Worm (Caenorhabditis elegans) whole organism, early embryonic: ENCODE results near the gene grwd-1.

Experiments
- B0310.2 ChIP-seq: sonication (generic microtip); optimal IDR thresholded peaks from 2 replicates; lab custom pipeline; 2016; ENCODE audit warnings: mild to moderate bottlenecking, missing genetic modification characterization, missing compliant biosample characterization
- F13C5.2 ChIP-seq: sonication (generic microtip); optimal IDR thresholded peaks from 2 replicates; lab custom pipeline; 2017; ENCODE audit warnings: mild to moderate bottlenecking, missing genetic modification characterization, inconsistent platforms, missing compliant biosample characterization
- aly-1 ChIP-seq: sonication (generic microtip); optimal IDR thresholded peaks from 2 replicates; lab custom pipeline; 2016; ENCODE audit warnings: missing genetic modification characterization, missing compliant biosample characterization
- ama-1 ChIP-seq: fragments of 150-350 bp; optimal IDR thresholded peaks from 2 replicates; lab custom pipeline; 2014
- ceh-13 ChIP-seq: fragments of 200-800 bp; sonication (Bioruptor generic); optimal IDR thresholded peaks from 2 replicates; lab custom pipeline; 2018; ENCODE audit warnings: mild to moderate bottlenecking, missing genetic modification characterization, missing compliant biosample characterization
- ceh-36 ChIP-seq: sonication (generic microtip); optimal IDR thresholded peaks from 2 replicates; lab custom pipeline; 2016; ENCODE audit warnings: missing genetic modification characterization, inconsistent platforms, missing compliant biosample characterization
- ets-7 ChIP-seq: sonication (generic microtip); optimal IDR thresholded peaks from 2 replicates; lab custom pipeline; 2016; ENCODE audit warnings: missing genotype, missing genetic modification characterization, missing compliant biosample characterization
- flt-1 ChIP-seq: fragments of 200-800 bp; sonication (Bioruptor generic); IDR thresholded peaks from 2 replicates; pipeline ENCODE4 v1.3.6; 2022; ENCODE audit warnings: missing genetic modification characterization, missing compliant biosample characterization
- hmbx-1 ChIP-seq: sonication (generic microtip); optimal IDR thresholded peaks from 2 replicates; lab custom pipeline; 2016; ENCODE audit warnings: mild to moderate bottlenecking, missing genetic modification characterization, missing compliant biosample characterization
- hmg-4 ChIP-seq: fragments of 200-800 bp; sonication (Bioruptor generic); optimal IDR thresholded peaks from 2 replicates; lab custom pipeline; 2018; ENCODE audit warnings: mild to moderate bottlenecking, missing genetic modification characterization, missing compliant biosample characterization
- hnd-1 ChIP-seq: sonication (generic microtip); optimal IDR thresholded peaks from 2 replicates; lab custom pipeline; 2016; ENCODE audit warnings: missing genetic modification characterization, missing compliant biosample characterization
- pes-1 ChIP-seq: fragments of 200-800 bp; sonication (Bioruptor generic); IDR thresholded peaks from 2 replicates; pipeline ENCODE4 v1.3.6; 2022; ENCODE audit warnings: missing genetic modification reagents, missing genetic modification characterization, missing compliant biosample characterization
- scrt-1 ChIP-seq: fragments of 200-800 bp; sonication (Bioruptor generic); IDR thresholded peaks from 2 replicates; pipeline ENCODE4 v1.3.6; 2022; ENCODE audit warnings: missing genetic modification characterization, missing compliant biosample characterization
- sea-1 ChIP-seq: fragments of 200-800 bp; sonication (Bioruptor generic); conservative IDR thresholded peaks from 2 replicates; pipeline ENCODE4 v1.3.6; 2022; ENCODE audit warnings: missing genetic modification characterization, missing compliant biosample characterization
- tbx-11 ChIP-seq: fragments of 200-800 bp; sonication (Bioruptor generic); IDR thresholded peaks from 2 replicates; pipeline ENCODE4 v1.3.6; 2022; ENCODE audit warnings: missing genetic modification characterization, missing compliant biosample characterization
- tbx-37 ChIP-seq: fragments of 200-800 bp; sonication (Bioruptor generic); conservative IDR thresholded peaks from 2 replicates; pipeline ENCODE4 v1.3.6; 2022; ENCODE audit warnings: missing genetic modification reagents, missing genetic modification characterization, missing compliant biosample characterization
- tra-4 ChIP-seq: sonication (generic microtip); optimal IDR thresholded peaks from 2 replicates; lab custom pipeline; 2017; ENCODE audit warnings: missing genetic modification characterization, missing compliant biosample characterization

grwd-1 gene

DNA sequence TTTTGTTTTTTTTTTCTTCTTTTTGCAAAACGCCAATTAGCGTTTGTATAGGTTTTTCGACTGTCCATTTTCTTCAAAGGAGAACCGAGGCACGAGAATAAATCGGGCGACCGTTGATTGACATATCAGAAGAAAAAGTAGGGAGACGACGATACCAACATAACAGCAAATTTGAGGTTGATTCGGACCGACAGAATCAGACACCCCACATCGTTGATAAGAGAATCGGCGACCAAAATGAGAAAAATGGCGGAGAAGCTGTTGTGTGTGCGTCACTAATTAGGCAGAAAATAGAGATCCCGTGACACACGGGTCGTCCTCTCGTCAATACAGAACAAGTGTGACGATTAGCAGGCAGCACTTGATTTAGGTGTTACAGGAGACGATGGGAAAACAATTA, 11.3 kb upstream of the grwd-1 start:
- TF ChIP-seq hmbx-1 (no peak), flt-1 (GFP tag; lab: Robert Waterston, UW) (no peak), tbx-37 (no peak), F13C5.2 (tag; lab: Kevin White, UChicago) (no peak), ceh-13 (GFP tag; lab: Kevin White, UChicago) (no peak), ets-7 (tag; lab: Kevin White, UChicago) (no peak), tbx-11 (no peak), ama-1 (no peak), hnd-1 (tag; lab: Kevin White, UChicago) (no peak), scrt-1 (GFP tag; lab: Robert Waterston, UW) (no peak), sea-1 (GFP tag; lab: Robert Waterston, UW) (no peak), tra-4 (tag; lab: Kevin White, UChicago) (no peak), B0310.2 (tag; lab: Kevin White, UChicago) (no peak), pes-1 (no peak), aly-1 (tag; lab: Kevin White, UChicago) (no peak), hmg-4 (GFP tag; lab: Kevin White, UChicago) (no peak), ceh-36 (tag; lab: Kevin White, UChicago) (no peak)

DNA sequence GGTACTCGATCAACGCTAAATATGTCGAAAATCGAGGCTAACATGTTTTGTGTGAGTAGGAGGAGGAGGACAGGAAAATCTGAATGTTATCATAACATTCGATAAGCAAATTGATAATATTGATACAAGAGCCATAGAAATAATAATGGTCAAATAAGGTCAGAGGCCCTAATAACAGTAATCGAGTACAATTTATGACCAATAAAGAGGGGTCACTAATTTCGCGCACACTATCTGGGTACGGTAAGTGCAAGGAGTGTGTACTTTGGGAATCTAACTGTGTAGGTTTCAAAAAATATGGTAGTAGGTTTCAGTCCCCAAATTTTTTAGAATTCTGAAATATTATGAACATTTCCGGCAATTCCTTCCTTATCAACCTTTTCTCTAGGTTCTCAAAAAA, 9.7 kb upstream of the grwd-1 start:
- no peak for TF ChIP-seq F13C5.2 (tag; lab: Kevin White, UChicago)
- TF ChIP-seq tra-4 (tag; lab: Kevin White, UChicago), result no peak
- TF ChIP-seq hmbx-1, result no peak
- no peak for TF ChIP-seq ceh-36 (tag; lab: Kevin White, UChicago)
- TF ChIP-seq flt-1 (GFP tag; lab: Robert Waterston, UW), result no peak
- no peak for TF ChIP-seq scrt-1 (GFP tag; lab: Robert Waterston, UW)
- no peak for TF ChIP-seq ceh-13 (GFP tag; lab: Kevin White, UChicago)
- TF ChIP-seq B0310.2 (tag; lab: Kevin White, UChicago), result no peak
- no peak for TF ChIP-seq aly-1 (tag; lab: Kevin White, UChicago)
- TF ChIP-seq ama-1, result no peak
- TF ChIP-seq ets-7 (tag; lab: Kevin White, UChicago), result no peak
- TF ChIP-seq sea-1 (GFP tag; lab: Robert Waterston, UW), result no peak
- no peak for TF ChIP-seq tbx-37
- TF ChIP-seq hnd-1 (tag; lab: Kevin White, UChicago), result no peak
- TF ChIP-seq tbx-11, result no peak
- TF ChIP-seq hmg-4 (GFP tag; lab: Kevin White, UChicago), result no peak
- no peak for TF ChIP-seq pes-1

DNA sequence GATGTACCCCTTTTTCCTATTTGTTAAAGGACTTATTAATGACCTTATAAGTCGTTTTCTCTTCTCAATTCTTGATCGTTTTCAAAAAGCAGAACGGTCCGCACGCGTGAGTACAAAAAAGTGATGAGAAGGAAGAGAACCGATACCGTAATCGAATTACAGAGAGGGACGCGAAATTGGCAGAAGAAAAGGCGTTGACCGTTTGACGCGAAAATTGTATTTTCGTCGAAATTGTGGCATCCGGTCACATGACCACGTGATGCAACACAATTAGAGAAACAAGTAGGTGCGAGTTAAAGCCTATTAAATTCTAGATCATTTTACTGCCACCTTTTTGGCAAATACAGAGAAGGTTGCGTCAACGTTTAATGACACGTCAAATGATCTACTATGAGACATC, 9.1 kb upstream of the grwd-1 start:
- TF ChIP-seq scrt-1 (GFP tag; lab: Robert Waterston, UW), result no peak
- TF ChIP-seq tbx-11, result no peak
- TF ChIP-seq ama-1, result no peak
- no peak for TF ChIP-seq F13C5.2 (tag; lab: Kevin White, UChicago)
- no peak for TF ChIP-seq pes-1
- TF ChIP-seq tbx-37, result no peak
- no peak for TF ChIP-seq tra-4 (tag; lab: Kevin White, UChicago)
- TF ChIP-seq hmg-4 (GFP tag; lab: Kevin White, UChicago), result no peak
- TF ChIP-seq ceh-13 (GFP tag; lab: Kevin White, UChicago), result no peak
- TF ChIP-seq flt-1 (GFP tag; lab: Robert Waterston, UW), result no peak
- TF ChIP-seq ets-7 (tag; lab: Kevin White, UChicago), result no peak
- no peak for TF ChIP-seq ceh-36 (tag; lab: Kevin White, UChicago)
- TF ChIP-seq aly-1 (tag; lab: Kevin White, UChicago), result no peak
- no peak for TF ChIP-seq hnd-1 (tag; lab: Kevin White, UChicago)
- no peak for TF ChIP-seq B0310.2 (tag; lab: Kevin White, UChicago)
- TF ChIP-seq sea-1 (GFP tag; lab: Robert Waterston, UW), result no peak
- no peak for TF ChIP-seq hmbx-1

DNA sequence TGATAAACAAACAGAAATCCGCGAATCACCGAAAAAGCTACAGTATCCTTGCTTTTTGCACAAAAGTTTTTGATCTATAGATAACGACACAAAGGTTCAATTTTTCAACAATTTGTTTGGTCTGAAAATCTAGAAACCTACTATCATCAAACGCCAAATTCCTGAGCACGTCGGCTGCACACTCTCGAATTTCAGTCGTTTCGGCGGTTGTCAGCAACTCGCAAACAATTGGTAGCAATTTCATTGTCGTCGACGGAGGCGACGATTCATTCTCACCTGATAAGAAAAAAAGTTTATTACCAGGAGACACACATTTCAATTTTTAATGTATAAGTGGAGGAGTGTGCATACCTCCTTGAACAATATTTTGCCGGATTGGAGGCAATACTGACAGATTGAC, 7.4 kb upstream of the grwd-1 start:
- no peak for TF ChIP-seq ama-1
- TF ChIP-seq hmg-4 (GFP tag; lab: Kevin White, UChicago), result no peak
- no peak for TF ChIP-seq B0310.2 (tag; lab: Kevin White, UChicago)
- TF ChIP-seq hnd-1 (tag; lab: Kevin White, UChicago), result no peak
- no peak for TF ChIP-seq F13C5.2 (tag; lab: Kevin White, UChicago)
- TF ChIP-seq ceh-13 (GFP tag; lab: Kevin White, UChicago), result no peak
- no peak for TF ChIP-seq aly-1 (tag; lab: Kevin White, UChicago)
- no peak for TF ChIP-seq pes-1
- no peak for TF ChIP-seq flt-1 (GFP tag; lab: Robert Waterston, UW)
- TF ChIP-seq tbx-11, result no peak
- TF ChIP-seq tra-4 (tag; lab: Kevin White, UChicago), result no peak
- no peak for TF ChIP-seq tbx-37
- no peak for TF ChIP-seq scrt-1 (GFP tag; lab: Robert Waterston, UW)

DNA sequence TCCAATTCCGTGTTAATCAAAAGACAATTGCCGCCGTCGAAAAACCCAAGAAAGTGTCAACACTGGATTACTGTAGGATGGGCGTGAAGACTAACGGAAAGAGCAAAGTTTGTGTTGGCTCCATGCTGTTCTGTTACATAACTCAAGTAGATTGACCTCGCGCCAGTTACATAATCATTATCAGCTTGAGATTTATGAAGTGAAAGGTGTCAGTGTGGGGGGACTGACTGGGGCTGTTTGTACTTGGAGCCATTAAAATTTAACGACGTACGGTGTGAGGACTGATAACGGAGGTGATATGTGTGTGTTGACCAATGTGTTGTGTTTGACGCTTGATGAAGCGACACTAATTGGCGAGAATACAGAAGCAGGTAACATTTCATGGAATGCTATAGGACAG, 6.5 kb upstream of the grwd-1 start:
- TF ChIP-seq hmg-4 (GFP tag; lab: Kevin White, UChicago) (no peak), hnd-1 (tag; lab: Kevin White, UChicago) (no peak), ceh-36 (tag; lab: Kevin White, UChicago) (no peak)

DNA sequence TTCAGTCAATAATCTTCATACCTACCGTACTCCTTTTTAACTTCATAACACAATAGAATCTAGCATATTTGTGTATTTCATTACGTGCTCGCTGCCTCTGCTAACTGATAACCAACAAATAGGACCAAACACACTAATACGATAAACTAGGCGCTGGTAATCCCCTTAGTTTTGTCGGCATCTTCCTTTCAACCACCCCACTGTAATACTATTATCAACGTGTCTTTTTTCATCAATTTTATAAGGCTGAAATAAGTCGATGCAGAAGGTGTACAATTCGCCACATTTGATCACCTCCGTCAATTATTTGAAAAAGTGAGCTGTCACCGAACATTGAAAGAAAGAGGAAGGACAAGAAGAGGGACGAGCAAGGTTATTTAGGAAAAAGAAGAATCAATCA, 5.8 kb upstream of the grwd-1 start:
- TF ChIP-seq B0310.2 (tag; lab: Kevin White, UChicago), result no peak
- no peak for TF ChIP-seq tbx-11
- no peak for TF ChIP-seq hnd-1 (tag; lab: Kevin White, UChicago)
- no peak for TF ChIP-seq pes-1
- TF ChIP-seq aly-1 (tag; lab: Kevin White, UChicago), result no peak
- TF ChIP-seq flt-1 (GFP tag; lab: Robert Waterston, UW), result no peak
- TF ChIP-seq ceh-13 (GFP tag; lab: Kevin White, UChicago), result no peak
- TF ChIP-seq tra-4 (tag; lab: Kevin White, UChicago), result no peak
- no peak for TF ChIP-seq scrt-1 (GFP tag; lab: Robert Waterston, UW)
- no peak for TF ChIP-seq hmbx-1
- TF ChIP-seq F13C5.2 (tag; lab: Kevin White, UChicago), result no peak
- TF ChIP-seq ama-1, result no peak
- no peak for TF ChIP-seq tbx-37
- TF ChIP-seq hmg-4 (GFP tag; lab: Kevin White, UChicago), result no peak
- no peak for TF ChIP-seq ceh-36 (tag; lab: Kevin White, UChicago)
- no peak for TF ChIP-seq sea-1 (GFP tag; lab: Robert Waterston, UW)
- no peak for TF ChIP-seq ets-7 (tag; lab: Kevin White, UChicago)

DNA sequence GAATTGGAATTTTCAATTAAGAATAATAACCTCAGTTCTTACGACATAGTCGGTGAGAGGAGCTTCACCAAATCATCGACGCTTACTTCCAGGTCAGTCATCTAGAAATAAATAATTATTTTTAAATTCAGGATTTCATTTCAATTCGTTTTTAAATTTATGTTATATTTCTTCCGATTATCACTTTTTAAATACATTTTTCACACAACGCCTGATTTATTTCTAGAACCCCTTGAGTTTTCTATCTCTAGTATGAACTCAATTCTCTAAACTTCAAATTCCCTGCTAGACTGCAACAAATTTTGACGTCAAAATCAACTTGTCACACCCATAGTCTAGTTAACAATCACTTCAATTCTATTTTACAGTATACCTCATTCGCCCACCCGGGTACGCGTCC, 3.8 kb upstream of the grwd-1 start, which contains the start of gene Y54H5A.2:
Y54H5A.2 (minus strand) TSS at position 101 of the 400 bp plus-strand sequence.
- no peak for TF ChIP-seq scrt-1 (GFP tag; lab: Robert Waterston, UW)
- TF ChIP-seq hnd-1 (tag; lab: Kevin White, UChicago), result no peak
- no peak for TF ChIP-seq ceh-36 (tag; lab: Kevin White, UChicago)
- TF ChIP-seq tbx-37, result no peak
- TF ChIP-seq ceh-13 (GFP tag; lab: Kevin White, UChicago), result no peak
